Fruit fly (Drosophila melanogaster) whole organism, wandering third instar larva: ENCODE measurements around the gene CG4115.

Experiments
- Dfd ChIP-seq: fragments of >200 bp; optimal IDR thresholded peaks from 2 replicates; lab custom pipeline; 2017; ENCODE audit warnings: missing biosample characterization, missing genetic modification characterization
- Dif ChIP-seq: fragments of 200-275, 200-300 bp; sonication (Bioruptor generic); optimal IDR thresholded peaks from 2 replicates; lab custom pipeline; 2018; ENCODE audit warnings: missing biosample characterization, missing genetic modification characterization; ENCODE audit not compliant: partially characterized antibody
- Mio ChIP-seq: sonication (Bioruptor generic); optimal IDR thresholded peaks from 2 replicates; lab custom pipeline; 2016; ENCODE audit warnings: missing biosample characterization, missing genetic modification characterization
- Myc ChIP-seq: fragments of >200 bp; optimal IDR thresholded peaks from 2 replicates; lab custom pipeline; 2017
- OdsH ChIP-seq: fragments of 200-800 bp; sonication (Bioruptor generic); optimal IDR thresholded peaks from 2 replicates; lab custom pipeline; 2016; ENCODE audit warnings: missing biosample characterization, mild to moderate bottlenecking, missing genetic modification characterization
- br ChIP-seq: fragments of 200-800 bp; sonication (Bioruptor generic); optimal IDR thresholded peaks from 2 replicates; lab custom pipeline; 2016; ENCODE audit warnings: missing biosample characterization, missing genetic modification characterization
- dsf ChIP-seq: sonication (Bioruptor generic); optimal IDR thresholded peaks from 2 replicates; lab custom pipeline; 2016; ENCODE audit warnings: missing biosample characterization, missing genetic modification characterization, borderline replicate concordance
- ey ChIP-seq: fragments of 200-800 bp; sonication (Bioruptor generic); optimal IDR thresholded peaks from 2 replicates; lab custom pipeline; 2016; ENCODE audit warnings: missing biosample characterization, missing genetic modification characterization
- jim ChIP-seq: fragments of 175-275, 200-325 bp; sonication (Bioruptor generic); optimal IDR thresholded peaks from 2 replicates; lab custom pipeline; 2016; ENCODE audit warnings: missing biosample characterization, mild to moderate bottlenecking, missing genetic modification characterization
- pan ChIP-seq: fragments of >200 bp; optimal IDR thresholded peaks from 2 replicates; lab custom pipeline; 2017
- psq ChIP-seq: fragments of 200-800 bp; sonication (Bioruptor generic); optimal IDR thresholded peaks from 3 replicates; lab custom pipeline; 2017; ENCODE audit warnings: missing biosample characterization, mild to moderate bottlenecking, missing genetic modification characterization, moderate library complexity
- sv ChIP-seq: fragments of 200-800 bp; sonication (Bioruptor generic); optimal IDR thresholded peaks from 3 replicates; lab custom pipeline; 2016; ENCODE audit warnings: missing biosample characterization, missing genetic modification characterization

DNA sequence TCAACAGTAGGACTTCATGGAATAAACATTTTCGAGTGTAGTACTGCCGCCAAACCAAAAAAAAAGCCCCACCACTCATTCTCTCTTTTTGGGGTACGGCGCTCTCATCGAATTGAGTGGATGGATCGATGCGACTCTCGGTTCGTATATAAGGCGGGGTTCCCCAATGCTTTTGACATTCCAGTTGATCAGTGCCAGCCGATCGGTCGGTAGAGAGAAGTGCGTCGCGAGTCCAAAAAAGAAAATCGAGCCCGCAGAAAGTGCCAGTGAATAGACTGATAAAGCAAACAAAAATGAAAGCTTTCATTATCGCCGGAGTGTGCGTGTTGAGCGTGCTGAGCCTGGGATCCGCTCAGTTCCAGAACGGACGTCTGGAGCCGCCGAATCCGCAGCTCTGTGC, at the start of gene CG4115:
- no peak for TF ChIP-seq psq (GFP tag; lab: Kevin White, UChicago)
- TF ChIP-seq jim (GFP tag; lab: Kevin White, UChicago): no peak
- TF ChIP-seq OdsH (GFP tag; lab: Kevin White, UChicago): no peak
- TF ChIP-seq Mio (GFP tag; lab: Kevin White, UChicago): no peak
- no peak for TF ChIP-seq pan
- no peak for TF ChIP-seq br
- peak; percentile 20 for TF ChIP-seq Dif (GFP tag; lab: Kevin White, UChicago)
- TF ChIP-seq Dfd: no peak
- TF ChIP-seq ey (GFP tag; lab: Kevin White, UChicago): no peak
- TF ChIP-seq sv (GFP tag; lab: Kevin White, UChicago): no peak
- no peak for TF ChIP-seq Myc (lab: Kevin White, UChicago)
- no peak for TF ChIP-seq dsf (GFP tag; lab: Kevin White, UChicago)
